Fruit fly (Drosophila melanogaster) whole organism, embryonic: ENCODE data around the gene Hsp22.

Experiments used
- Atf-2 ChIP-seq: fragments of 200-800 bp; sonication (Bioruptor generic); optimal IDR thresholded peaks from 2 replicates; lab custom pipeline; 2016; ENCODE audit warnings: missing biosample characterization, missing genetic modification characterization
- Bgb ChIP-seq: fragments of 200-800 bp; sonication (Bioruptor generic); IDR thresholded peaks from 2 replicates; pipeline ENCODE4 v1.3.6; 2022; ENCODE audit warnings: missing biosample characterization, missing genetic modification characterization; ENCODE audit not compliant: partially characterized antibody
- CG10267 ChIP-seq: fragments of 200-800 bp; sonication (Bioruptor generic); optimal IDR thresholded peaks from 2 replicates; lab custom pipeline; 2018; ENCODE audit warnings: missing biosample characterization, mild to moderate bottlenecking, missing genetic modification characterization, moderate library complexity
- CG10366 ChIP-seq: fragments of 200-800 bp; sonication (Bioruptor generic); IDR thresholded peaks from 2 replicates; pipeline ENCODE4 v1.3.6; 2022; ENCODE audit warnings: missing biosample characterization, missing genetic modification characterization
- CG10431 ChIP-seq: fragments of 200-800 bp; sonication (Bioruptor generic); optimal IDR thresholded peaks from 3 replicates; lab custom pipeline; 2018; ENCODE audit warnings: missing biosample characterization, mild to moderate bottlenecking, missing genetic modification characterization
- CG11456 ChIP-seq: fragments of 200-800 bp; sonication (Bioruptor generic); IDR thresholded peaks from 3 replicates; pipeline ENCODE4 v1.3.6; 2022; ENCODE audit warnings: missing biosample characterization, missing genetic modification characterization
- CG13775 ChIP-seq: fragments of 200-800 bp; sonication (Bioruptor generic); optimal IDR thresholded peaks from 3 replicates; lab custom pipeline; 2017; ENCODE audit warnings: missing biosample characterization, mild to moderate bottlenecking, missing genetic modification characterization
- CG13894 ChIP-seq: fragments of 200-800 bp; sonication (Bioruptor generic); optimal IDR thresholded peaks from 3 replicates; lab custom pipeline; 2018; ENCODE audit warnings: missing biosample characterization, mild to moderate bottlenecking, missing genetic modification characterization, moderate library complexity
- CG14014 ChIP-seq: fragments of 200-800 bp; sonication (Bioruptor generic); IDR thresholded peaks from 2 replicates; pipeline ENCODE4 v1.3.6; 2022; ENCODE audit warnings: missing biosample characterization, missing genetic modification characterization
- CG15269 ChIP-seq: fragments of 200-800 bp; sonication (Bioruptor generic); optimal IDR thresholded peaks from 2 replicates; lab custom pipeline; 2018; ENCODE audit warnings: missing biosample characterization, mild to moderate bottlenecking, missing genetic modification characterization, moderate library complexity
- CG15601 ChIP-seq: fragments of 200-800 bp; sonication (Bioruptor generic); optimal IDR thresholded peaks from 3 replicates; lab custom pipeline; 2019; ENCODE audit warnings: missing biosample characterization, mild to moderate bottlenecking, missing genetic modification characterization, moderate library complexity
- CG17361 ChIP-seq: fragments of 200-800 bp; sonication (Bioruptor generic); IDR thresholded peaks from 3 replicates; pipeline ENCODE4 v1.3.6; 2022; ENCODE audit warnings: missing biosample characterization, missing genetic modification characterization
- CG17912 ChIP-seq: fragments of 200-800 bp; sonication (Bioruptor generic); optimal IDR thresholded peaks from 2 replicates; lab custom pipeline; 2018; ENCODE audit warnings: missing biosample characterization, mild to moderate bottlenecking, missing genetic modification characterization
- CG18262 ChIP-seq: fragments of 200-800 bp; optimal IDR thresholded peaks from 3 replicates; lab custom pipeline; 2019; ENCODE audit warnings: missing biosample characterization, mild to moderate bottlenecking, missing genetic modification characterization, moderate library complexity
- CG2116 ChIP-seq: fragments of 200-800 bp; sonication (Bioruptor generic); optimal IDR thresholded peaks from 3 replicates; lab custom pipeline; 2018; ENCODE audit warnings: missing biosample characterization, mild to moderate bottlenecking, missing genetic modification characterization
- CG30403 ChIP-seq: fragments of 200-800 bp; sonication (Bioruptor generic); optimal IDR thresholded peaks from 3 replicates; lab custom pipeline; 2016; ENCODE audit warnings: missing biosample characterization, missing genetic modification characterization
- CG9817 ChIP-seq: fragments of 200-800 bp; sonication (Bioruptor generic); optimal IDR thresholded peaks from 2 replicates; lab custom pipeline; 2018; ENCODE audit warnings: missing biosample characterization, mild to moderate bottlenecking, missing genetic modification characterization, moderate library complexity
- CoRest ChIP-seq: fragments of 200-800 bp; sonication (Bioruptor generic); optimal IDR thresholded peaks from 3 replicates; lab custom pipeline; 2018; ENCODE audit warnings: missing biosample characterization, mild to moderate bottlenecking, missing genetic modification characterization, moderate library complexity
- Doc3 ChIP-seq: fragments of 200-800 bp; sonication (Bioruptor generic); IDR thresholded peaks from 3 replicates; pipeline ENCODE4 v1.3.6; 2022; ENCODE audit warnings: missing biosample characterization, missing genetic modification characterization; ENCODE audit not compliant: partially characterized antibody
- Dp ChIP-seq: fragments of 200-800 bp; sonication (Bioruptor generic); optimal IDR thresholded peaks from 2 replicates; lab custom pipeline; 2018; ENCODE audit warnings: missing biosample characterization, mild to moderate bottlenecking, missing genetic modification characterization, moderate library complexity
- E2f1 ChIP-seq: fragments of 200-800 bp; sonication (Bioruptor generic); IDR thresholded peaks from 2 replicates; pipeline ENCODE4 v1.3.6; 2022; ENCODE audit warnings: missing biosample characterization, missing genetic modification characterization
- E2f2 ChIP-seq: fragments of 200-800 bp; sonication (Bioruptor generic); IDR thresholded peaks from 2 replicates; pipeline ENCODE4 v1.3.6; 2022; ENCODE audit warnings: missing biosample characterization, missing genetic modification characterization
- Lim3 ChIP-seq: fragments of 200-800 bp; sonication (Bioruptor generic); IDR thresholded peaks from 2 replicates; pipeline ENCODE4 v1.3.6; 2022; ENCODE audit warnings: missing biosample characterization, missing genetic modification characterization
- Meics ChIP-seq: fragments of 200-800 bp; sonication (Bioruptor generic); optimal IDR thresholded peaks from 2 replicates; lab custom pipeline; 2017; ENCODE audit warnings: missing biosample characterization, mild to moderate bottlenecking, missing genetic modification characterization
- Mes4 ChIP-seq: fragments of 200-800 bp; sonication (Bioruptor generic); optimal IDR thresholded peaks from 2 replicates; lab custom pipeline; 2016; ENCODE audit warnings: missing biosample characterization, missing genetic modification characterization
- Neu2 ChIP-seq: fragments of 200-800 bp; sonication (Bioruptor generic); optimal IDR thresholded peaks from 3 replicates; lab custom pipeline; 2016; ENCODE audit warnings: missing biosample characterization, missing genetic modification characterization, borderline replicate concordance
- Nf-YC ChIP-seq: fragments of 200-800 bp; optimal IDR thresholded peaks from 3 replicates; lab custom pipeline; 2019; ENCODE audit warnings: missing biosample characterization, mild to moderate bottlenecking, missing genetic modification characterization, moderate library complexity
- Oli ChIP-seq: fragments of 200-800 bp; sonication (Bioruptor generic); optimal IDR thresholded peaks from 2 replicates; lab custom pipeline; 2018; ENCODE audit warnings: missing biosample characterization, mild to moderate bottlenecking, missing genetic modification characterization, moderate library complexity
- Rfx ChIP-seq: fragments of 200-800 bp; sonication (Bioruptor generic); IDR thresholded peaks from 2 replicates; pipeline ENCODE4 v1.3.6; 2022; ENCODE audit warnings: missing biosample characterization, missing genetic modification characterization
- Sox100B ChIP-seq: fragments of 200-800 bp; sonication (Bioruptor generic); optimal IDR thresholded peaks from 3 replicates; lab custom pipeline; 2018; ENCODE audit warnings: missing biosample characterization, mild to moderate bottlenecking, missing genetic modification characterization
- Xbp1 ChIP-seq: fragments of 200-800 bp; sonication (Bioruptor generic); optimal IDR thresholded peaks from 3 replicates; lab custom pipeline; 2016; ENCODE audit warnings: missing biosample characterization, mild to moderate bottlenecking, missing genetic modification characterization
- YL-1 ChIP-seq: fragments of 200-800 bp; sonication (Bioruptor generic); optimal IDR thresholded peaks from 3 replicates; lab custom pipeline; 2017; ENCODE audit warnings: missing biosample characterization, mild to moderate bottlenecking, missing genetic modification characterization
- al ChIP-seq: fragments of 200-800 bp; sonication (Bioruptor generic); IDR thresholded peaks from 2 replicates; pipeline ENCODE4 v1.3.6; 2022; ENCODE audit warnings: missing biosample characterization, missing genetic modification characterization
- ap ChIP-seq: fragments of 200-800 bp; sonication (Bioruptor generic); IDR thresholded peaks from 2 replicates; pipeline ENCODE4 v1.3.6; 2022; ENCODE audit warnings: missing biosample characterization, missing genetic modification characterization
- ase ChIP-seq: fragments of 200-800 bp; sonication (Bioruptor generic); IDR thresholded peaks from 3 replicates; pipeline ENCODE4 v1.3.6; 2022; ENCODE audit warnings: missing biosample characterization, missing genetic modification characterization
- eve ChIP-seq, 2 experiments: fragments of >200 bp; optimal IDR thresholded peaks; 2 replicates each; lab custom pipeline; 2017; ENCODE audit warnings: missing biosample characterization in 2 of 2, missing genetic modification characterization in 2 of 2
- fd3F ChIP-seq: fragments of 200-800 bp; sonication (Bioruptor generic); optimal IDR thresholded peaks from 2 replicates; lab custom pipeline; 2018; ENCODE audit warnings: missing biosample characterization, mild to moderate bottlenecking, missing genetic modification characterization, moderate library complexity
- fd96Cb ChIP-seq: fragments of 200-800 bp; sonication (Bioruptor generic); optimal IDR thresholded peaks from 2 replicates; lab custom pipeline; 2018; ENCODE audit warnings: missing biosample characterization, mild to moderate bottlenecking, missing genetic modification characterization, moderate library complexity
- ham ChIP-seq: fragments of 200-800 bp; sonication (Bioruptor generic); IDR thresholded peaks from 2 replicates; pipeline ENCODE4 v1.3.6; 2022; ENCODE audit warnings: missing biosample characterization, missing genetic modification characterization
- nmo ChIP-seq: fragments of 200-800 bp; sonication (Bioruptor generic); optimal IDR thresholded peaks from 2 replicates; lab custom pipeline; 2018; ENCODE audit warnings: missing biosample characterization, mild to moderate bottlenecking, missing genetic modification characterization, moderate library complexity
- oc ChIP-seq: fragments of 200-800 bp; sonication (Bioruptor generic); optimal IDR thresholded peaks from 2 replicates; lab custom pipeline; 2018; ENCODE audit warnings: missing biosample characterization, mild to moderate bottlenecking, missing genetic modification characterization, moderate library complexity
- prd ChIP-seq, 3 experiments: fragments of >200 bp in 2 of 3; fragments of 200-800 bp in 1 of 3; sonication (Bioruptor generic) in 1 of 3; optimal IDR thresholded peaks in 2 of 3; IDR thresholded peaks in 1 of 3; 2 replicates in 2 of 3; 3 replicates in 1 of 3; pipeline versions ENCODE4 v1.3.6 to Lab custom; 2017 to 2022; ENCODE audit warnings: missing biosample characterization in 1 of 3, missing genetic modification characterization in 1 of 3
- pzg ChIP-seq: fragments of 200-800 bp; sonication (Bioruptor generic); optimal IDR thresholded peaks from 3 replicates; lab custom pipeline; 2018; ENCODE audit warnings: missing biosample characterization, mild to moderate bottlenecking, missing genetic modification characterization, moderate library complexity
- slbo ChIP-seq: fragments of 200-800 bp; sonication (Bioruptor generic); IDR thresholded peaks from 2 replicates; pipeline ENCODE4 v1.3.6; 2022; ENCODE audit warnings: missing biosample characterization, missing genetic modification characterization
- sna ChIP-seq: fragments of 200-800 bp; sonication (Bioruptor generic); IDR thresholded peaks from 2 replicates; pipeline ENCODE4 v1.3.6; 2022; ENCODE audit warnings: missing biosample characterization, missing genetic modification characterization; ENCODE audit not compliant: partially characterized antibody
- so ChIP-seq: fragments of 200-800 bp; sonication (Bioruptor generic); IDR thresholded peaks from 3 replicates; pipeline ENCODE4 v1.3.6; 2022; ENCODE audit warnings: missing biosample characterization, missing genetic modification characterization
- tgo ChIP-seq: fragments of 200-800 bp; sonication (Bioruptor generic); IDR thresholded peaks from 3 replicates; pipeline ENCODE4 v1.3.6; 2022; ENCODE audit warnings: missing biosample characterization, missing genetic modification characterization
- unc-4 ChIP-seq: fragments of 200-800 bp; sonication (Bioruptor generic); IDR thresholded peaks from 2 replicates; pipeline ENCODE4 v1.3.6; 2022; ENCODE audit warnings: missing biosample characterization, missing genetic modification characterization; ENCODE audit not compliant: partially characterized antibody
- zfh2 ChIP-seq: fragments of 200-800 bp; sonication (Bioruptor generic); optimal IDR thresholded peaks from 2 replicates; lab custom pipeline; 2016; ENCODE audit warnings: missing biosample characterization, missing genetic modification characterization

The Hsp22 gene

DNA sequence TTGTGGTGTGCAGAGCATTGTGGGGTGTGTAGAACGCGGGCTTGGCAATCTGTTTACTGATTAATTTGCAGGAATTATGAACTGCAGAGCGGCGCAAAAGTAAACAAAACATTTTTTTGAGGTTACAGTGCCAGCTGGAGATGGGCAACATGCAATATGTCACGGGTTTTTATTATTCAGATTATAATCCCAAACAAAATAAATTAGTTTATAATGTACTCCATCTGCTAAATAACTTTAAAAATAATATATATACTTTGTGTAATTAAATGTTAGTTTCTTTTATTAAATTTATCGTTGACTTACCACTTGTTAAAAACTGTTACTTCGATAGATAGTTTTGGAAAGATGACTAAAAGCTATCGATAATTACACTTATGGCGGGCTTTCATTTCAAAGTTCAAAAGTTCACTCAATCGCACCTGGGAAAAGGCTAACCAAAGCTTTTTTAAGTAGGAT, 1.8 kb upstream of the Hsp22 start, which contains the start of gene Fdx1 (continued):
- TF ChIP-seq CG10267 (tag; lab: Kevin White, UChicago) (peak; percentile 39), Oli (tag; lab: Kevin White, UChicago) (no peak), CG15269 (tag; lab: Kevin White, UChicago) (peak; percentile 53), CG17361 (GFP tag; lab: Robert Waterston, UW) (0 out of 3 replicates have a peak, but pooled peaks have one; percentile 48), ham (GFP tag; lab: Robert Waterston, UW) (no peak), Sox100B (GFP tag; lab: Kevin White, UChicago) (peak; percentile 23), Dp (GFP tag; lab: Kevin White, UChicago) (peak; percentile 85), CG13894 (tag; lab: Kevin White, UChicago) (peak; percentile 33), CG2116 (GFP tag; lab: Kevin White, UChicago) (peak; percentile 91), Lim3 (GFP tag; lab: Robert Waterston, UW) (no peak), Atf-2 (no peak), eve (GFP tag; optimal IDR thresholded peaks at IDR 0.05; lab: Kevin White, UChicago) (no peak), oc (no peak), slbo (GFP tag; lab: Robert Waterston, UW) (peak; percentile 74), CG10366 (GFP tag; lab: Robert Waterston, UW) (no peak), CG17912 (GFP tag; lab: Kevin White, UChicago) (no peak), Xbp1 (GFP tag; lab: Kevin White, UChicago) (peak; percentile 34), tgo (peak; percentile 28; the same call in 2 of the 3 replicates), Rfx (GFP tag; lab: Robert Waterston, UW) (peak; percentile 67), CG13775 (GFP tag; lab: Kevin White, UChicago) (peak; percentile 27), CG30403 (GFP tag; lab: Kevin White, UChicago) (peak; percentile 71), Doc3 (peak; percentile 64), CG15601 (tag; lab: Kevin White, UChicago) (peak; percentile 54), sna (GFP tag; lab: Robert Waterston, UW) (peak; percentile 77), CG11456 (0 out of 3 replicates have a peak, but pooled peaks have one; percentile 27), CG18262 (tag; lab: Kevin White, UChicago) (peak; percentile 43), CG9817 (tag; lab: Kevin White, UChicago) (peak; percentile 25), al (GFP tag; lab: Robert Waterston, UW) (peak; percentile 12; the same call in 1 of the 2 replicates), nmo (peak; percentile 45), Mes4 (no peak), CoRest (peak; percentile 55), YL-1 (GFP tag; lab: Kevin White, UChicago) (peak; percentile 1), CG14014 (GFP tag; lab: Robert Waterston, UW) (0 out of 2 replicates have a peak, but pooled peaks have one; percentile 39), fd96Cb (tag; lab: Kevin White, UChicago) (no peak), ase (GFP tag; lab: Robert Waterston, UW) (0 out of 3 replicates have a peak, but pooled peaks have one; percentile 24), prd (optimal IDR thresholded peaks at IDR 0.05; lab: Kevin White, UChicago) (no peak), prd (GFP tag; IDR thresholded peaks at IDR 0.05; lab: Robert Waterston, UW) (0 out of 3 replicates have a peak, but pooled peaks have one; percentile 33), E2f2 (GFP tag; lab: Robert Waterston, UW) (peak; percentile 90), E2f1 (GFP tag; lab: Robert Waterston, UW) (0 out of 2 replicates have a peak, but pooled peaks have one; percentile 22), Meics (peak; percentile 42), unc-4 (GFP tag; lab: Robert Waterston, UW) (peak; percentile 70), so (GFP tag; lab: Robert Waterston, UW) (0 out of 3 replicates have a peak, but pooled peaks have one; percentile 27), Nf-YC (peak; percentile 52), Neu2 (no peak), Bgb (peak; percentile 33; the same call in 1 of the 2 replicates), pzg (GFP tag; lab: Kevin White, UChicago) (peak; percentile 45), fd3F (GFP tag; lab: Kevin White, UChicago) (peak; percentile 16), CG10431 (GFP tag; lab: Kevin White, UChicago) (no peak), ap (GFP tag; lab: Robert Waterston, UW) (no peak; the same call in 1 of the 2 replicates), zfh2 (GFP tag; lab: Kevin White, UChicago) (peak; percentile 12)
